Worm (Caenorhabditis elegans) whole organism, L3 larva: ENCODE measurements around the gene Y37A1A.2.

Experiments used
- ZK546.5 ChIP-seq: sonication (generic microtip); optimal IDR thresholded peaks from 2 replicates; lab custom pipeline; 2017; ENCODE audit warnings: missing biosample characterization, missing genetic modification characterization
- aly-2 ChIP-seq: fragments of 150-350 bp; optimal IDR thresholded peaks from 2 replicates; lab custom pipeline; 2014; ENCODE audit warnings: missing biosample characterization, missing genetic modification characterization
- ceh-16 ChIP-seq: sonication (generic microtip); optimal IDR thresholded peaks from 2 replicates; lab custom pipeline; 2017; ENCODE audit warnings: missing biosample characterization, missing genetic modification characterization
- ceh-28 ChIP-seq: fragments of 150-350 bp; optimal IDR thresholded peaks from 2 replicates; lab custom pipeline; 2014; ENCODE audit warnings: missing biosample characterization, missing genetic modification reagents, missing genetic modification characterization
- ceh-82 ChIP-seq: fragments of 150-350 bp; optimal IDR thresholded peaks from 2 replicates; lab custom pipeline; 2014; ENCODE audit warnings: missing biosample characterization, missing genetic modification characterization
- ceh-9 ChIP-seq: sonication (generic microtip); optimal IDR thresholded peaks from 2 replicates; lab custom pipeline; 2018; ENCODE audit warnings: missing biosample characterization, missing genetic modification characterization
- daf-12 ChIP-seq: fragments of 150-350 bp; optimal IDR thresholded peaks from 2 replicates; lab custom pipeline; 2014; ENCODE audit warnings: missing biosample characterization, missing genetic modification reagents, missing genetic modification characterization
- egl-27 ChIP-seq: sonication (generic microtip); optimal IDR thresholded peaks from 4 replicates; lab custom pipeline; 2017; ENCODE audit warnings: missing biosample characterization, missing genetic modification reagents, missing genetic modification characterization
- egl-5 ChIP-seq: fragments of 150-350 bp; optimal IDR thresholded peaks from 2 replicates; lab custom pipeline; 2017; ENCODE audit warnings: missing biosample characterization, missing genetic modification reagents, missing genetic modification characterization, inconsistent platforms
- elt-3 ChIP-seq, 3 experiments: fragments of 150-350 bp in 1 of 3; sonication (generic microtip) in 2 of 3; optimal IDR thresholded peaks; 2 replicates in 2 of 3; 4 replicates in 1 of 3; lab custom pipeline; 2014 to 2017; ENCODE audit warnings: missing biosample characterization in 3 of 3, missing genetic modification characterization in 3 of 3
- fkh-10 ChIP-seq: sonication (generic microtip); optimal IDR thresholded peaks from 2 replicates; lab custom pipeline; 2017; ENCODE audit warnings: missing biosample characterization, missing genetic modification reagents, missing genetic modification characterization
- fkh-2 ChIP-seq: fragments of 150-350 bp; optimal IDR thresholded peaks from 2 replicates; lab custom pipeline; 2014; ENCODE audit warnings: missing biosample characterization, missing genetic modification reagents, missing genetic modification characterization
- hmg-11 ChIP-seq: sonication (generic microtip); optimal IDR thresholded peaks from 2 replicates; lab custom pipeline; 2016; ENCODE audit warnings: missing genetic modification characterization, missing compliant biosample characterization
- jun-1 ChIP-seq: fragments of 150-350 bp; optimal IDR thresholded peaks from 2 replicates; lab custom pipeline; 2014; ENCODE audit warnings: missing biosample characterization, missing genetic modification reagents, missing genetic modification characterization
- lin-15B ChIP-seq: fragments of 150-350 bp; optimal IDR thresholded peaks from 2 replicates; lab custom pipeline; 2014; ENCODE audit warnings: missing biosample characterization, missing genetic modification characterization
- lin-39 ChIP-seq: fragments of 150-350 bp; optimal IDR thresholded peaks from 2 replicates; lab custom pipeline; 2018; ENCODE audit warnings: missing biosample characterization, missing genetic modification reagents, missing genetic modification characterization
- lsy-12 ChIP-seq: sonication (generic microtip); optimal IDR thresholded peaks from 2 replicates; lab custom pipeline; 2016; ENCODE audit warnings: mild to moderate bottlenecking, missing genetic modification characterization, missing compliant biosample characterization
- mdl-1 ChIP-seq: fragments of 150-350 bp; optimal IDR thresholded peaks from 2 replicates; lab custom pipeline; 2014; ENCODE audit warnings: missing biosample characterization, missing genetic modification characterization
- mml-1 ChIP-seq: fragments of 150-350 bp; sonication (generic microtip); optimal IDR thresholded peaks from 3 replicates; lab custom pipeline; 2014; ENCODE audit warnings: missing biosample characterization, missing genetic modification characterization
- nfya-1 ChIP-seq: sonication (generic microtip); optimal IDR thresholded peaks from 2 replicates; lab custom pipeline; 2017; ENCODE audit warnings: missing genetic modification characterization, mild to moderate bottlenecking, missing compliant biosample characterization, antibody characterized with exemption, moderate library complexity; ENCODE audit not compliant: insufficient read depth
- nhr-12 ChIP-seq: fragments of 150-350 bp; optimal IDR thresholded peaks from 2 replicates; lab custom pipeline; 2014; ENCODE audit warnings: missing biosample characterization, missing genetic modification characterization
- nhr-25 ChIP-seq: sonication (generic microtip); optimal IDR thresholded peaks from 2 replicates; lab custom pipeline; 2017; ENCODE audit warnings: missing biosample characterization, missing genetic modification characterization
- nhr-43 ChIP-seq: sonication (generic microtip); optimal IDR thresholded peaks from 2 replicates; lab custom pipeline; 2016; ENCODE audit warnings: mild to moderate bottlenecking, missing genetic modification characterization, missing compliant biosample characterization; ENCODE audit not compliant: poor library complexity, severe bottlenecking
- nhr-67 ChIP-seq: fragments of 150-350 bp; optimal IDR thresholded peaks from 2 replicates; lab custom pipeline; 2014; ENCODE audit warnings: missing biosample characterization, missing genetic modification characterization
- nhr-77 ChIP-seq: fragments of 150-350 bp; optimal IDR thresholded peaks from 2 replicates; lab custom pipeline; 2014; ENCODE audit warnings: missing biosample characterization, missing genetic modification characterization
- pha-4 ChIP-seq: fragments of 150-350 bp; optimal IDR thresholded peaks from 2 replicates; lab custom pipeline; 2014; ENCODE audit warnings: missing biosample characterization, missing genetic modification reagents, missing genetic modification characterization
- pqm-1 ChIP-seq: fragments of 150-350 bp; optimal IDR thresholded peaks from 2 replicates; lab custom pipeline; 2017; ENCODE audit warnings: missing biosample characterization, missing genetic modification characterization, inconsistent platforms
- snpc-4 ChIP-seq: fragments of 150-350 bp; optimal IDR thresholded peaks from 2 replicates; lab custom pipeline; 2014; ENCODE audit warnings: missing biosample characterization, missing genetic modification characterization
- tbx-2 ChIP-seq: sonication (generic microtip); optimal IDR thresholded peaks from 2 replicates; lab custom pipeline; 2016; ENCODE audit warnings: mild to moderate bottlenecking, missing genetic modification characterization, missing compliant biosample characterization
- unc-39 ChIP-seq: sonication (generic microtip); optimal IDR thresholded peaks from 4 replicates; lab custom pipeline; 2017; ENCODE audit warnings: missing biosample characterization, missing genetic modification characterization
- unc-62 ChIP-seq: fragments of 150-350 bp; sonication (generic microtip); optimal IDR thresholded peaks from 4 replicates; lab custom pipeline; 2014; ENCODE audit warnings: missing biosample characterization, missing genetic modification reagents, missing genetic modification characterization
- zag-1 ChIP-seq: fragments of 150-350 bp; optimal IDR thresholded peaks from 2 replicates; lab custom pipeline; 2014; ENCODE audit warnings: missing biosample characterization, missing genetic modification characterization
- ztf-11 ChIP-seq: fragments of 150-350 bp; optimal IDR thresholded peaks from 2 replicates; lab custom pipeline; 2014; ENCODE audit warnings: missing biosample characterization, missing genetic modification characterization
- ztf-4 ChIP-seq: fragments of 150-350 bp; optimal IDR thresholded peaks from 2 replicates; lab custom pipeline; 2014; ENCODE audit warnings: missing biosample characterization, missing genetic modification characterization

Y37A1A.2 gene

DNA sequence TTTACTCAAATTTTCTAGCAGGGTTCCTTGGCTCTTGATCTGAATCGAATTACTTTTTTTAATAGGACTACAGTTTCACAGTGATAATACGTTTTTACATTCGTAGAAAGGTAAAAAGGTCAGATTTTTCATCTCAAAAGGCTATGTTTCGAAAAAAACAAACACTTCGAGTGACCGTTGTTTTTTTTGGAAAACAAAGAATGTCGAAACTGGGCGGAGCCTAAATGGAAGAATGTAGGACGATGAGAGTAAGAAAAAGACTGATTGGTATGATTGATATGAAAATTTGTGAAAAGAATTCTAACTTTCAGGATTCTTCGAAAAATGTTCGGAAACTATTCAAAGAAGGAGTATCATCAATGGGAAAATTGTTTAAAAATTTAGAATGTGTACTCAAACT lies at the start of gene Y37A1A.2:
Gene Y37A1A.2 (minus strand): TSS at position 101 of the 400 bp plus-strand sequence.
- TF ChIP-seq mdl-1 (tag; lab: Kevin White, UChicago): no peak
- no peak for TF ChIP-seq lin-15B (tag; lab: Kevin White, UChicago)
- no peak for TF ChIP-seq ceh-82
- no peak for TF ChIP-seq ZK546.5 (tag; lab: Kevin White, UChicago)
- TF ChIP-seq ztf-4 (tag; lab: Kevin White, UChicago): no peak
- no peak for TF ChIP-seq unc-39 (tag; lab: Kevin White, UChicago)
- no peak for TF ChIP-seq ztf-11 (tag; lab: Kevin White, UChicago)
- no peak for TF ChIP-seq elt-3 (tag; optimal IDR thresholded peaks at IDR 0.05; lab: Kevin White, UChicago)
- TF ChIP-seq jun-1 (tag; lab: Kevin White, UChicago): no peak
- TF ChIP-seq, all 47 proteins: peak for 0

DNA sequence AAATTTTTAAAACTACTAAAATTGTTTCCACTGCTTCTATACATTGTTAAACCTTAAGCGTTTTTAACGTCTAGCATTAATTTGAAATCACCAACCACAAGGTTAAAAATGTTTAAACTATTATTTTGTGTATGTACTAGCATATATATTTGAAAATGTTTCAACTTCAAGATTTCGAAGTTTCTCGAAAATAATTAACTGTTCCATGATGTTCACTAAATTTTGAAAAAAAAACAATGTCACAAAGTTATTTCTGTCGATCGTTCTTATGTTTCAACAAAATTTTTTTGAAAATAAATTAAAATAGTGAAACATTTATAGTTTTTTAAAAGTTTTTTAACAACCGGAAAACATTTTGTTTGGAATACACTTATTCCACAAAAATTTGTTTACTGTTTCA lies 41.7 kb upstream of the Y37A1A.2 start:
- no peak for TF ChIP-seq mml-1 (tag; lab: Kevin White, UChicago)
- no peak for TF ChIP-seq aly-2 (tag; lab: Kevin White, UChicago)
- no peak for TF ChIP-seq mdl-1 (tag; lab: Kevin White, UChicago)
- no peak for TF ChIP-seq daf-12 (tag; lab: Kevin White, UChicago)
- TF ChIP-seq snpc-4 (tag; lab: Kevin White, UChicago): no peak

DNA sequence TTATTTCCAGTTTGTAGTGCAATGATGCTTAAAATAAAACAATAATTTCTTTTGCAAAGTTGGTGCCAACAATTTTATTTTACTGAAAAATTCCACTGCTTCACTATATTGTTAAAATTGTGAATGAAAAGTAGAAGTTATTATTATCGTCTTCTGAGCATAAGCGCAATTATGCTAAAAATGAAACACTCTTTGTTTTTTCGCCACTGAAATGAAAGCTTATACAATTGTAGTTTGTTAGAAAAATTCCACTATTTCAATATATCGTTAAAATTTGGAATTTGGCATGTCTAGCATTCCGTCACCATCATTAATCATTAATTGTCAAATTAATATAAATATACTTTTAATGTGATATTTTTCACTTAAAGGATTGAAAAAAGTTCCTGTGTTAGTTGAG lies 41.1 kb upstream of the Y37A1A.2 start:
- TF ChIP-seq lin-39 (tag; lab: Kevin White, UChicago) (no peak), elt-3 (tag; optimal IDR thresholded peaks at IDR 0.05; lab: Kevin White, UChicago) (no peak), ztf-4 (tag; lab: Kevin White, UChicago) (no peak), snpc-4 (tag; lab: Kevin White, UChicago) (no peak), lin-15B (tag; lab: Kevin White, UChicago) (no peak), jun-1 (tag; lab: Kevin White, UChicago) (no peak), fkh-10 (no peak), nhr-77 (no peak), fkh-2 (no peak), pha-4 (no peak)

DNA sequence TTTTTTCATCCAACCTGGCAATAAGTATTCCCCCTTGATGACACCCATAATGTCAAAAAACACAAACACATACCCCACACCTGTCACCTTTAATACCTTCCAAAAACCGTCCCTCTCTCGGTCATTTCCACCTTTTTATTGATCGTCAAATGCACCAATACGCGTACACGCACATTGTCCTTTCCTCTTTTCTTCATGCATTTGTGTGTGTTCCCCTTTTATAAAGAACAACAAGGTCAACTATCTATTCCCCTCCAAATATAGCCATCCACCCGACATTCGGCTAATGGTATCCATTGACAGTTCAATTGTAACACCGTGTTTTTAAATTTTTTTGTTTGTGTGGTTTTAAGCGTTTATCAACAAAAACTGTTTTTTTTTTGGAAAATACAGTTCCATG lies 32.4 kb upstream of the Y37A1A.2 start:
- TF ChIP-seq nhr-12 (tag; lab: Kevin White, UChicago): no peak
- no peak for TF ChIP-seq zag-1
- no peak for TF ChIP-seq unc-39 (tag; lab: Kevin White, UChicago)
- TF ChIP-seq ceh-82: no peak
- no peak for TF ChIP-seq ceh-16
- no peak for TF ChIP-seq nhr-25 (tag; lab: Kevin White, UChicago)
- no peak for TF ChIP-seq egl-27
- TF ChIP-seq nhr-67 (tag; lab: Kevin White, UChicago): no peak
- TF ChIP-seq tbx-2 (tag; lab: Kevin White, UChicago): no peak
- TF ChIP-seq pqm-1 (tag; lab: Kevin White, UChicago): no peak
- TF ChIP-seq elt-3 (tag; optimal IDR thresholded peaks at IDR 0.05; lab: Kevin White, UChicago): no peak
- no peak for TF ChIP-seq lsy-12
- TF ChIP-seq mml-1 (tag; lab: Kevin White, UChicago): no peak
- TF ChIP-seq nfya-1: no peak
- TF ChIP-seq ceh-28 (tag; lab: Kevin White, UChicago): no peak
- TF ChIP-seq fkh-10: no peak
- TF ChIP-seq aly-2 (tag; lab: Kevin White, UChicago): no peak
- no peak for TF ChIP-seq nhr-43 (tag; lab: Kevin White, UChicago)
- no peak for TF ChIP-seq jun-1 (tag; lab: Kevin White, UChicago)

DNA sequence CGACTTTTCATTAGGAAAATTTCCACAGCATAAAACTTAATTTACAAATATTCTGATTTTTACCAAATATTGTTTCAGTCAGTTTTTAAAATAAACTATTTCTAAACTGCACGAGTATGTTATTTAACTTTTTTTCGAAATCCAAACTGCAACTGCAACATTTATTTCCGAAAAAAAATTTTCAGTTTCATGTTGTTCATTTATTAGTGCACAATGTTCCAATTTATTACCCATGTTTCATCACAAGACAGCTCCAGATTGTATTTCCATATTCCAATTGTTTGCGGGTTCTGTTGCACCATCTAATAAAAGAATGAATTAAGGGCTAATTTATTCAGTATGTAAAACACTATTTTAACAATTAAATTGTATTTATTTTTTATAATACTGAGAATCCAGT lies 28.8 kb upstream of the Y37A1A.2 start:
- TF ChIP-seq nhr-67 (tag; lab: Kevin White, UChicago): no peak
- TF ChIP-seq unc-62 (GFP tag; lab: Kevin White, UChicago): no peak
- no peak for TF ChIP-seq tbx-2 (tag; lab: Kevin White, UChicago)
- no peak for TF ChIP-seq ztf-4 (tag; lab: Kevin White, UChicago)
- TF ChIP-seq nhr-43 (tag; lab: Kevin White, UChicago): no peak
- TF ChIP-seq hmg-11 (tag; lab: Kevin White, UChicago): no peak
- no peak for TF ChIP-seq nfya-1
- no peak for TF ChIP-seq egl-5 (tag; lab: Kevin White, UChicago)
- no peak for TF ChIP-seq nhr-25 (tag; lab: Kevin White, UChicago)
- TF ChIP-seq snpc-4 (tag; lab: Kevin White, UChicago): no peak
- no peak for TF ChIP-seq daf-12 (tag; lab: Kevin White, UChicago)
- no peak for TF ChIP-seq ceh-16
- no peak for TF ChIP-seq ceh-9
